Worm (Caenorhabditis elegans) whole organism, L4 larva: Measurements from ENCODE around the gene F38A1.11.
A peak's percentile ranks its signal among the peaks of the same experiment; 100 is the strongest.

Source experiments
- F49E8.2 ChIP-seq: sonication (generic microtip); optimal IDR thresholded peaks from 2 replicates; lab custom pipeline; 2016; ENCODE audit warnings: missing compliant biosample characterization, mild to moderate bottlenecking, missing genetic modification characterization, borderline replicate concordance
- T26A8.4 ChIP-seq: fragments of 200-800 bp; sonication (Bioruptor generic); IDR thresholded peaks from 2 replicates; pipeline ENCODE4 v1.3.6; 2022; ENCODE audit warnings: missing genetic modification characterization, missing compliant biosample characterization
- Y48G9A.11 ChIP-seq: fragments of 200-800 bp; sonication (Bioruptor generic); IDR thresholded peaks from 2 replicates; pipeline ENCODE4 v1.3.6; 2022; ENCODE audit warnings: missing genetic modification reagents, missing genetic modification characterization, missing compliant biosample characterization
- Y5F2A.4 ChIP-seq: fragments of 200-800 bp; sonication (Bioruptor generic); optimal IDR thresholded peaks from 2 replicates; lab custom pipeline; 2018; ENCODE audit warnings: mild to moderate bottlenecking, missing genetic modification characterization, missing compliant biosample characterization
- aha-1 ChIP-seq: fragments of 150-350 bp; peaks from one replicate; lab custom pipeline; 2014; ENCODE audit warnings: missing biosample characterization, missing genetic modification characterization
- attf-4 ChIP-seq: sonication (generic microtip); optimal IDR thresholded peaks from 3 replicates; lab custom pipeline; 2017; ENCODE audit warnings: missing biosample characterization, missing genetic modification characterization
- ceh-28 ChIP-seq: fragments of 150-350 bp; optimal IDR thresholded peaks from 2 replicates; lab custom pipeline; 2014; ENCODE audit warnings: missing biosample characterization, missing genetic modification reagents, missing genetic modification characterization
- cey-2 ChIP-seq: sonication (generic microtip); optimal IDR thresholded peaks from 3 replicates; lab custom pipeline; 2017; ENCODE audit warnings: missing genetic modification characterization, mild to moderate bottlenecking, missing compliant biosample characterization, antibody characterized with exemption, borderline replicate concordance; ENCODE audit not compliant: insufficient read depth
- daf-12 ChIP-seq: fragments of 150-350 bp; optimal IDR thresholded peaks from 2 replicates; lab custom pipeline; 2014; ENCODE audit warnings: missing biosample characterization, missing genetic modification reagents, missing genetic modification characterization
- daf-16 ChIP-seq, 3 experiments: sonication (generic microtip); optimal IDR thresholded peaks; 2 replicates each; lab custom pipeline; 2016 to 2017; ENCODE audit warnings: missing genetic modification characterization in 3 of 3, missing genetic modification reagents in 3 of 3, mild to moderate bottlenecking in 2 of 3, missing compliant biosample characterization in 2 of 3, missing biosample characterization in 1 of 3, moderate library complexity in 1 of 3
- dmd-6 ChIP-seq: fragments of 200-800 bp; sonication (Bioruptor generic); IDR thresholded peaks from 2 replicates; pipeline ENCODE4 v1.3.6; 2022; ENCODE audit warnings: missing genetic modification reagents, missing genetic modification characterization, missing compliant biosample characterization
- dmd-9 ChIP-seq: fragments of 200-800 bp; sonication (Bioruptor generic); IDR thresholded peaks from 2 replicates; pipeline ENCODE4 v1.3.6; 2022; ENCODE audit warnings: missing genetic modification reagents, missing genetic modification characterization, missing compliant biosample characterization
- dve-1 ChIP-seq: sonication (generic microtip); optimal IDR thresholded peaks from 2 replicates; lab custom pipeline; 2017; ENCODE audit warnings: antibody characterized with exemption, mild to moderate bottlenecking, missing genetic modification characterization, missing compliant biosample characterization; ENCODE audit not compliant: insufficient read depth
- fos-1 ChIP-seq: fragments of 150-350 bp; optimal IDR thresholded peaks from 2 replicates; lab custom pipeline; 2014; ENCODE audit warnings: missing biosample characterization, missing genetic modification characterization
- hlh-11 ChIP-seq: fragments of 200-800 bp; sonication (Bioruptor generic); optimal IDR thresholded peaks from 2 replicates; lab custom pipeline; 2018; ENCODE audit warnings: mild to moderate bottlenecking, missing genetic modification characterization, missing compliant biosample characterization
- hlh-30 ChIP-seq: sonication (generic microtip); optimal IDR thresholded peaks from 2 replicates; lab custom pipeline; 2017; ENCODE audit warnings: antibody characterized with exemption, mild to moderate bottlenecking, missing genetic modification characterization, missing compliant biosample characterization; ENCODE audit not compliant: insufficient read depth
- jun-1 ChIP-seq: fragments of 150-350 bp; optimal IDR thresholded peaks from 2 replicates; lab custom pipeline; 2014; ENCODE audit warnings: missing biosample characterization, missing genetic modification reagents, missing genetic modification characterization
- lim-7 ChIP-seq: fragments of 200-800 bp; sonication (Bioruptor generic); IDR thresholded peaks from 2 replicates; pipeline ENCODE4 v1.3.6; 2022; ENCODE audit warnings: missing genetic modification characterization, missing compliant biosample characterization
- lir-3 ChIP-seq: sonication (generic microtip); optimal IDR thresholded peaks from 2 replicates; lab custom pipeline; 2016; ENCODE audit warnings: mild to moderate bottlenecking, missing genetic modification characterization, missing compliant biosample characterization
- madf-5 ChIP-seq, 2 experiments: fragments of 200-800 bp; sonication (Bioruptor generic); IDR thresholded peaks; 2 replicates each; pipeline ENCODE4 v1.3.6; 2022; ENCODE audit warnings: missing compliant biosample characterization in 2 of 2, missing genetic modification characterization in 2 of 2
- madf-9 ChIP-seq: fragments of 200-800 bp; sonication (Bioruptor generic); conservative IDR thresholded peaks from 2 replicates; pipeline ENCODE4 v1.3.6; 2022; ENCODE audit warnings: missing genetic modification reagents, missing genetic modification characterization, missing compliant biosample characterization
- mdt-29 ChIP-seq: fragments of 200-800 bp; sonication (Bioruptor generic); IDR thresholded peaks from 2 replicates; pipeline ENCODE4 v1.3.6; 2022; ENCODE audit warnings: missing genetic modification reagents, missing genetic modification characterization, missing compliant biosample characterization
- mes-2 ChIP-seq: sonication (generic microtip); optimal IDR thresholded peaks from 2 replicates; lab custom pipeline; 2016; ENCODE audit warnings: missing genotype, mild to moderate bottlenecking, missing genetic modification characterization, missing compliant biosample characterization; ENCODE audit not compliant: poor library complexity, severe bottlenecking
- mxl-3 ChIP-seq: fragments of 200-800 bp; sonication (Bioruptor generic); optimal IDR thresholded peaks from 2 replicates; lab custom pipeline; 2018; ENCODE audit warnings: mild to moderate bottlenecking, missing genetic modification characterization, missing compliant biosample characterization
- nhr-102 ChIP-seq: sonication (generic microtip); optimal IDR thresholded peaks from 2 replicates; lab custom pipeline; 2016; ENCODE audit warnings: mild to moderate bottlenecking, missing genetic modification characterization, moderate library complexity, missing compliant biosample characterization
- nhr-28 ChIP-seq: fragments of 150-350 bp; optimal IDR thresholded peaks from 2 replicates; lab custom pipeline; 2014; ENCODE audit warnings: missing biosample characterization, missing genetic modification characterization
- nhr-42 ChIP-seq: fragments of 200-800 bp; sonication (Bioruptor generic); IDR thresholded peaks from 2 replicates; pipeline ENCODE4 v1.3.6; 2022; ENCODE audit warnings: missing genetic modification characterization, missing compliant biosample characterization
- nhr-48 ChIP-seq: sonication (generic microtip); optimal IDR thresholded peaks from 2 replicates; lab custom pipeline; 2016; ENCODE audit warnings: mild to moderate bottlenecking, missing genetic modification characterization, missing compliant biosample characterization
- php-3 ChIP-seq: fragments of 200-800 bp; sonication (Bioruptor generic); IDR thresholded peaks from 2 replicates; pipeline ENCODE4 v1.3.6; 2022; ENCODE audit warnings: missing genetic modification reagents, missing genetic modification characterization, missing compliant biosample characterization
- pqm-1 ChIP-seq: sonication (generic microtip); optimal IDR thresholded peaks from 2 replicates; lab custom pipeline; 2017; ENCODE audit warnings: missing biosample characterization, missing genetic modification characterization
- saeg-2 ChIP-seq: fragments of 200-800 bp; sonication (Bioruptor generic); IDR thresholded peaks from 2 replicates; pipeline ENCODE4 v1.3.6; 2022; ENCODE audit warnings: missing genetic modification reagents, missing genetic modification characterization, missing compliant biosample characterization
- set-16 ChIP-seq: fragments of 200-800 bp; sonication (Bioruptor generic); IDR thresholded peaks from 2 replicates; pipeline ENCODE4 v1.3.6; 2022; ENCODE audit warnings: missing genetic modification reagents, missing genetic modification characterization, missing compliant biosample characterization
- skn-1 ChIP-seq: fragments of 150-350 bp; optimal IDR thresholded peaks from 2 replicates; lab custom pipeline; 2014; ENCODE audit warnings: missing biosample characterization, missing genetic modification characterization
- snpc-1.2 ChIP-seq: fragments of 200-800 bp; sonication (Bioruptor generic); IDR thresholded peaks from 2 replicates; pipeline ENCODE4 v1.3.6; 2022; ENCODE audit warnings: missing genetic modification reagents, missing genetic modification characterization, missing compliant biosample characterization
- unc-130 ChIP-seq: sonication (generic microtip); optimal IDR thresholded peaks from 2 replicates; lab custom pipeline; 2016; ENCODE audit warnings: missing genetic modification reagents, missing genetic modification characterization, missing compliant biosample characterization
- unc-62 ChIP-seq, 3 experiments: fragments of 150-350 bp in 1 of 3; sonication (generic microtip); optimal IDR thresholded peaks in 2 of 3; peaks in 1 of 3; 1 replicate in 1 of 3; 2 replicates in 2 of 3; lab custom pipeline; 2014 to 2017; ENCODE audit warnings: missing biosample characterization in 3 of 3, missing genetic modification characterization in 3 of 3, missing genetic modification reagents in 3 of 3, missing genotype in 1 of 3

The F38A1.11 gene

ce11 chrIV:1207980-1208379 is 39.2 kb upstream of the F38A1.11 start, which contains the start of gene dsl-1:
dsl-1 (minus strand) TSS chrIV:1208080.
- TF ChIP-seq skn-1 (tag; lab: Kevin White, UChicago) (no peak), snpc-1.2 (GFP tag; lab: Robert Waterston, UW) (no peak), nhr-48 (no peak), attf-4 (tag; lab: Kevin White, UChicago) (no peak), lir-3 (tag; lab: Kevin White, UChicago) (no peak), mxl-3 (no peak), aha-1 (tag; lab: Kevin White, UChicago) (no peak), saeg-2 (GFP tag; lab: Robert Waterston, UW) (no peak), dmd-9 (GFP tag; lab: Robert Waterston, UW) (no peak)

- TF ChIP-seq ceh-28 (tag; lab: Kevin White, UChicago) (no peak), madf-9 (GFP tag; lab: Robert Waterston, UW) (no peak), mdt-29 (GFP tag; lab: Robert Waterston, UW) (no peak), daf-12 (tag; lab: Kevin White, UChicago) (no peak), F49E8.2 (no peak), cey-2 (tag; lab: Kevin White, UChicago) (no peak), nhr-28 (tag; lab: Kevin White, UChicago) (peak; percentile 16), mes-2 (no peak), nhr-102 (tag; lab: Kevin White, UChicago) (no peak), unc-130 (GFP tag; lab: Kevin White, UChicago) (no peak), mxl-3 (peak; percentile 60), T26A8.4 (GFP tag; lab: Robert Waterston, UW) (no peak), fos-1 (tag; lab: Kevin White, UChicago) (no peak)
These were observed 37.9 kb upstream of the F38A1.11 start for ce11 chrIV:1209320-1209719.

- TF ChIP-seq set-16 (GFP tag; lab: Robert Waterston, UW) = peak; percentile 51
- no peak for TF ChIP-seq unc-62 (GFP tag; optimal IDR thresholded peaks at IDR 0.05 in 1 of 2; lab: Kevin White, UChicago)
- TF ChIP-seq unc-62 (tag; optimal IDR thresholded peaks at IDR 0.05; lab: Kevin White, UChicago) = no peak
These were observed 37.4 kb upstream of the F38A1.11 start for ce11 chrIV:1209813-1210212.

- TF ChIP-seq jun-1 (no peak), nhr-42 (GFP tag; lab: Robert Waterston, UW) (0 out of 2 replicates have a peak, but pooled peaks have one; percentile 24), dve-1 (tag; lab: Kevin White, UChicago) (no peak), daf-16 (GFP tag; optimal IDR thresholded peaks at IDR 0.05; lab: Kevin White, UChicago) (no peak), daf-16 (tag; optimal IDR thresholded peaks at IDR 0.05; lab: Kevin White, UChicago) (peak; percentile 52), nhr-28 (tag; lab: Kevin White, UChicago) (peak; percentile 55), set-16 (GFP tag; lab: Robert Waterston, UW) (peak; percentile 69), Y5F2A.4 (GFP tag; lab: Kevin White, UChicago) (no peak), dmd-6 (peak; percentile 51), hlh-11 (peak; percentile 65), Y48G9A.11 (GFP tag; lab: Robert Waterston, UW) (no peak), pqm-1 (tag; lab: Kevin White, UChicago) (peak; percentile 44), lim-7 (GFP tag; lab: Robert Waterston, UW) (0 out of 2 replicates have a peak, but pooled peaks have one; percentile 41), madf-5 (GFP tag; IDR thresholded peaks at IDR 0.05; lab: Robert Waterston, UW) (no peak), hlh-30 (tag; lab: Kevin White, UChicago) (peak; percentile 16), php-3 (GFP tag; lab: Robert Waterston, UW) (peak; percentile 40; the same call in 1 of the 2 replicates)
These were observed 35.3 kb upstream of the F38A1.11 start for ce11 chrIV:1211902-1212301.
